Fruit fly (Drosophila melanogaster): ENCODE results near the gene ort.

DNA sequence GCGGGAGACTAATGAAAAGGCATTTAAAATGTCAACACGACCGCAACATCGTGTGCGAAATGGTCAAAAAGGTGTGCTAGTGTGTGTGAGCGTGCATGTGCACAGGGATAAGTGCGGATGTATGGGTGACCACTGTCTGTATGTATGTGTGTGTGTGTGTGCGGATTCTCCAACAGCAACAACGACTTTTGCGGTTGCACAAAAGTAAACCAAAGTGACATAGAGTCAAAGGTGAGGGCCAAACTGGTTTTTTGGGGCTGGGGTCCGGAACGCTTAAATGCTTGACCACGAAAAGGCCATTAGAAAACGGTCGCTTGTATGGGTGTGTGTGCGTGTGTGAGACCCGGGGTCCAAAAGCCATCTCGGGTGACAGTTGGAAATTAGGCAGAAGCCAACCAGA is 43.9 kb downstream of the ort start:
- TF ChIP-seq B-H2 (GFP tag; optimal IDR thresholded peaks at IDR 0.05) (no peak), vnd (GFP tag; IDR thresholded peaks at IDR 0.05; ENCODE audit: partially characterized antibody) (no peak), sob (GFP tag; IDR thresholded peaks at IDR 0.05) (no peak), scrt (GFP tag; optimal IDR thresholded peaks at IDR 0.05) (no peak), abd-A (tag; optimal IDR thresholded peaks at IDR 0.05) (no peak), Atf3 (GFP tag; optimal IDR thresholded peaks at IDR 0.05) (no peak), Gsc (GFP tag; IDR thresholded peaks at IDR 0.05) (no peak), repo (GFP tag; optimal IDR thresholded peaks at IDR 0.05) (no peak), dysf (GFP tag; IDR thresholded peaks at IDR 0.05) (no peak), BEAF-32 (GFP tag; optimal IDR thresholded peaks at IDR 0.05) (no peak), YL-1 (GFP tag; optimal IDR thresholded peaks at IDR 0.05) (no peak), CG6272 (GFP tag; IDR thresholded peaks at IDR 0.05) (no peak), Xrp1 (GFP tag; IDR thresholded peaks at IDR 0.05) (no peak), CG16779 (GFP tag; IDR thresholded peaks at IDR 0.05) (no peak)
